Worm (Caenorhabditis elegans) whole organism, young adult: Measurements from ENCODE around the gene Y66C5A.2.

ENCODE experiments used
- B0035.1 ChIP-seq: sonication (generic microtip); optimal IDR thresholded peaks from 2 replicates; lab custom pipeline; 2016; ENCODE audit warnings: missing genetic modification characterization, mild to moderate bottlenecking, missing compliant biosample characterization, missing genotype, missing genetic modification reagents
- B0336.3 ChIP-seq: fragments of 200-800 bp; sonication (Bioruptor generic); IDR thresholded peaks from 2 replicates; pipeline ENCODE4 v1.3.6; 2022; ENCODE audit warnings: missing genetic modification characterization, missing compliant biosample characterization
- C06A6.2 ChIP-seq: fragments of 200-800 bp; sonication (Bioruptor generic); conservative IDR thresholded peaks from 2 replicates; pipeline ENCODE4 v1.3.6; 2022; ENCODE audit warnings: missing genetic modification characterization, missing compliant biosample characterization
- F10E7.11 ChIP-seq: sonication (generic microtip); optimal IDR thresholded peaks from 2 replicates; lab custom pipeline; 2017; ENCODE audit warnings: mild to moderate bottlenecking, missing genetic modification characterization, moderate library complexity, missing compliant biosample characterization
- F33H1.4 ChIP-seq: fragments of 200-800 bp; sonication (Bioruptor generic); IDR thresholded peaks from 2 replicates; pipeline ENCODE4 v1.3.6; 2022; ENCODE audit warnings: missing genetic modification reagents, missing genetic modification characterization, missing compliant biosample characterization
- F39B2.1 ChIP-seq: fragments of 200-800 bp; sonication (Bioruptor generic); IDR thresholded peaks from 2 replicates; pipeline ENCODE4 v1.3.6; 2022; ENCODE audit warnings: missing genetic modification reagents, missing genetic modification characterization, missing compliant biosample characterization
- F55B11.4 ChIP-seq: sonication (generic microtip); optimal IDR thresholded peaks from 2 replicates; lab custom pipeline; 2016; ENCODE audit warnings: missing compliant biosample characterization, missing genetic modification characterization, borderline replicate concordance; ENCODE audit not compliant: insufficient read depth
- T26A5.8 ChIP-seq: sonication (generic microtip); optimal IDR thresholded peaks from 2 replicates; lab custom pipeline; 2016; ENCODE audit warnings: missing genetic modification characterization, missing compliant biosample characterization
- Y67H2A.10 ChIP-seq: fragments of 200-800 bp; sonication (Bioruptor generic); conservative IDR thresholded peaks from 2 replicates; pipeline ENCODE4 v1.3.6; 2022; ENCODE audit warnings: missing genetic modification reagents, missing genetic modification characterization, missing compliant biosample characterization
- ZK185.1 ChIP-seq: sonication (generic microtip); optimal IDR thresholded peaks from 2 replicates; lab custom pipeline; 2016; ENCODE audit warnings: mild to moderate bottlenecking, missing genetic modification characterization, missing compliant biosample characterization; ENCODE audit not compliant: poor library complexity, severe bottlenecking
- akir-1 ChIP-seq: fragments of 200-800 bp; sonication (Bioruptor generic); optimal IDR thresholded peaks from 2 replicates; lab custom pipeline; 2018; ENCODE audit warnings: mild to moderate bottlenecking, missing genetic modification characterization, moderate library complexity, missing compliant biosample characterization
- cebp-1 ChIP-seq, 2 experiments: fragments of 200-800 bp in 1 of 2; sonication (Bioruptor generic) in 1 of 2; sonication (generic microtip) in 1 of 2; IDR thresholded peaks in 1 of 2; optimal IDR thresholded peaks in 1 of 2; 2 replicates each; pipeline versions ENCODE4 v1.3.6 to Lab custom; 2017 to 2022; ENCODE audit warnings: missing compliant biosample characterization in 2 of 2, missing genetic modification characterization in 2 of 2, mild to moderate bottlenecking in 1 of 2, missing genetic modification reagents in 1 of 2, moderate library complexity in 1 of 2
- ceh-27 ChIP-seq: fragments of 200-800 bp; sonication (Bioruptor generic); optimal IDR thresholded peaks from 2 replicates; lab custom pipeline; 2018; ENCODE audit warnings: mild to moderate bottlenecking, missing genetic modification characterization, moderate library complexity, missing compliant biosample characterization
- ceh-79 ChIP-seq: sonication (generic microtip); optimal IDR thresholded peaks from 2 replicates; lab custom pipeline; 2017; ENCODE audit warnings: mild to moderate bottlenecking, missing genetic modification characterization, missing compliant biosample characterization
- ceh-91 ChIP-seq: fragments of 200-800 bp; sonication (Bioruptor generic); IDR thresholded peaks from 2 replicates; pipeline ENCODE4 v1.3.6; 2022; ENCODE audit warnings: missing genetic modification reagents, missing genetic modification characterization, missing compliant biosample characterization
- die-1 ChIP-seq: sonication (generic microtip); optimal IDR thresholded peaks from 2 replicates; lab custom pipeline; 2016; ENCODE audit warnings: missing genotype, mild to moderate bottlenecking, missing genetic modification characterization, missing compliant biosample characterization
- dpff-1 ChIP-seq: sonication (generic microtip); optimal IDR thresholded peaks from 2 replicates; lab custom pipeline; 2017; ENCODE audit warnings: mild to moderate bottlenecking, missing genetic modification characterization, missing compliant biosample characterization
- egl-18 ChIP-seq: fragments of 200-800 bp; sonication (Bioruptor generic); IDR thresholded peaks from 2 replicates; pipeline ENCODE4 v1.3.6; 2022; ENCODE audit warnings: missing genetic modification reagents, missing genetic modification characterization, missing compliant biosample characterization
- egrh-3 ChIP-seq: fragments of 200-800 bp; sonication (Bioruptor generic); IDR thresholded peaks from 2 replicates; pipeline ENCODE4 v1.3.6; 2022; ENCODE audit warnings: missing genetic modification reagents, missing genetic modification characterization, missing compliant biosample characterization
- fkh-3 ChIP-seq: sonication (generic microtip); optimal IDR thresholded peaks from 2 replicates; lab custom pipeline; 2016; ENCODE audit warnings: mild to moderate bottlenecking, missing genetic modification characterization, missing compliant biosample characterization
- gei-17 ChIP-seq: fragments of 200-800 bp; sonication (Bioruptor generic); optimal IDR thresholded peaks from 2 replicates; lab custom pipeline; 2018; ENCODE audit warnings: mild to moderate bottlenecking, missing genetic modification characterization, missing compliant biosample characterization
- hlh-12 ChIP-seq: sonication (generic microtip); optimal IDR thresholded peaks from 2 replicates; lab custom pipeline; 2016; ENCODE audit warnings: missing genetic modification characterization, missing compliant biosample characterization
- hmg-20 ChIP-seq: fragments of 200-800 bp; sonication (Bioruptor generic); IDR thresholded peaks from 2 replicates; pipeline ENCODE4 v1.3.6; 2022; ENCODE audit warnings: missing genetic modification reagents, missing genetic modification characterization, missing compliant biosample characterization
- let-526 ChIP-seq: fragments of 200-800 bp; sonication (Bioruptor generic); IDR thresholded peaks from 2 replicates; pipeline ENCODE4 v1.3.6; 2022; ENCODE audit warnings: missing genetic modification reagents, missing genetic modification characterization, missing compliant biosample characterization
- let-607 ChIP-seq, 2 experiments: fragments of 200-800 bp in 1 of 2; sonication (Bioruptor generic) in 1 of 2; sonication (generic microtip) in 1 of 2; optimal IDR thresholded peaks; 2 replicates each; lab custom pipeline; 2016 to 2018; ENCODE audit warnings: mild to moderate bottlenecking in 2 of 2, missing compliant biosample characterization in 2 of 2, missing genetic modification characterization in 2 of 2, moderate library complexity in 2 of 2, missing genotype in 1 of 2
- lin-40 ChIP-seq: sonication (generic microtip); optimal IDR thresholded peaks from 2 replicates; lab custom pipeline; 2016; ENCODE audit warnings: missing genetic modification characterization, mild to moderate bottlenecking, missing compliant biosample characterization, missing genotype, missing genetic modification reagents
- lsy-27 ChIP-seq: sonication (generic microtip); optimal IDR thresholded peaks from 2 replicates; lab custom pipeline; 2017; ENCODE audit warnings: missing genetic modification characterization, mild to moderate bottlenecking, missing compliant biosample characterization, antibody characterized with exemption, missing genotype, borderline replicate concordance; ENCODE audit not compliant: insufficient read depth
- madf-10 ChIP-seq: sonication (generic microtip); optimal IDR thresholded peaks from 2 replicates; lab custom pipeline; 2016; ENCODE audit warnings: mild to moderate bottlenecking, missing genetic modification characterization, missing compliant biosample characterization
- madf-3 ChIP-seq: fragments of 200-800 bp; sonication (Bioruptor generic); IDR thresholded peaks from 2 replicates; pipeline ENCODE4 v1.3.6; 2022; ENCODE audit warnings: missing genetic modification reagents, missing genetic modification characterization, missing compliant biosample characterization
- mel-28 ChIP-seq: sonication (generic microtip); optimal IDR thresholded peaks from 2 replicates; lab custom pipeline; 2016; ENCODE audit warnings: borderline replicate concordance, mild to moderate bottlenecking, missing genetic modification characterization, missing compliant biosample characterization
- nhr-179 ChIP-seq: sonication (generic microtip); optimal IDR thresholded peaks from 2 replicates; lab custom pipeline; 2016; ENCODE audit warnings: mild to moderate bottlenecking, missing genetic modification characterization, missing compliant biosample characterization
- nhr-90 ChIP-seq: sonication (generic microtip); optimal IDR thresholded peaks from 2 replicates; lab custom pipeline; 2016; ENCODE audit warnings: missing genotype, mild to moderate bottlenecking, missing genetic modification characterization, missing compliant biosample characterization
- pbrm-1 ChIP-seq: fragments of 200-800 bp; sonication (Bioruptor generic); IDR thresholded peaks from 2 replicates; pipeline ENCODE4 v1.3.6; 2022; ENCODE audit warnings: missing genetic modification reagents, missing genetic modification characterization, missing compliant biosample characterization
- rcor-1 ChIP-seq: fragments of 200-800 bp; sonication (Bioruptor generic); IDR thresholded peaks from 2 replicates; pipeline ENCODE4 v1.3.6; 2022; ENCODE audit warnings: missing genetic modification reagents, missing genetic modification characterization, missing compliant biosample characterization
- repo-1 ChIP-seq: sonication (generic microtip); optimal IDR thresholded peaks from 2 replicates; lab custom pipeline; 2017; ENCODE audit warnings: mild to moderate bottlenecking, missing genetic modification characterization, missing compliant biosample characterization
- snpc-1.3 ChIP-seq: sonication (generic microtip); optimal IDR thresholded peaks from 2 replicates; lab custom pipeline; 2017; ENCODE audit warnings: missing genetic modification characterization, mild to moderate bottlenecking, missing compliant biosample characterization, antibody characterized with exemption, moderate library complexity, missing genotype, missing genetic modification reagents; ENCODE audit not compliant: insufficient read depth
- snpc-3.4 ChIP-seq: sonication (generic microtip); optimal IDR thresholded peaks from 2 replicates; lab custom pipeline; 2017; ENCODE audit warnings: missing genetic modification characterization, mild to moderate bottlenecking, missing compliant biosample characterization, antibody characterized with exemption, moderate library complexity, missing genotype, missing genetic modification reagents
- snpc-4 ChIP-seq, 5 experiments: fragments of 150-350 bp in 1 of 5; sonication (generic microtip) in 4 of 5; optimal IDR thresholded peaks; 2 replicates each; lab custom pipeline; 2014 to 2018; ENCODE audit warnings: missing genetic modification characterization in 5 of 5, missing biosample characterization in 3 of 5, antibody characterized with exemption in 2 of 5, mild to moderate bottlenecking in 2 of 5, missing compliant biosample characterization in 2 of 5, missing genotype in 2 of 5, moderate library complexity in 2 of 5, missing genetic modification reagents in 1 of 5
- zfh-2 ChIP-seq: fragments of 200-800 bp; sonication (Bioruptor generic); conservative IDR thresholded peaks from 2 replicates; pipeline ENCODE4 v1.3.6; 2022; ENCODE audit warnings: missing genetic modification reagents, missing genetic modification characterization, missing compliant biosample characterization
- zim-3 ChIP-seq: sonication (generic microtip); optimal IDR thresholded peaks from 2 replicates; lab custom pipeline; 2017; ENCODE audit warnings: mild to moderate bottlenecking, missing genetic modification characterization, moderate library complexity, missing compliant biosample characterization
- ztf-22 ChIP-seq: fragments of 200-800 bp; sonication (Bioruptor generic); optimal IDR thresholded peaks from 2 replicates; lab custom pipeline; 2018; ENCODE audit warnings: mild to moderate bottlenecking, missing genetic modification characterization, moderate library complexity, missing compliant biosample characterization

Y66C5A.2 gene

DNA sequence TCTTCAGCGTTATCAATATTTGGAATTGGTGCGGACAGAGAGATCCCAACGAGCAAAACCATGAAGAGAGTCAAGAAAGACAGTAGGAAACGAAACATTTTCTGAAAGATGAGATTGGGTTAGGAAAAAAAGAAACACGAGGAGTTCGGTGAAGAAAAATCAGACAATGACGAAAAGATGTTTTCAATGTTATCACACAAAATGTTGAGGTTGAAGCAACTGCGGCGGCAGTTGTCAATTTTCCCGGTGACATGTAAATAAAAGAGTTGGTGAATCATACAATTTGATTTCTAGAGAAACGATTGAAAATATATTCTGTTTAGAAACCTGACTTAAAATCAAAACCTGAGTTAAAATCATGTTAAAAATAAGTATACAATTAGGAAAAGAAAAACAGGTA, 6.8 kb upstream of the Y66C5A.2 start, which contains the start of gene F23D12.7:
TSS of gene F23D12.7 (minus strand) at position 101 of the 400 bp plus-strand sequence.
- TF ChIP-seq T26A5.8 (tag; lab: Kevin White, UChicago) (no peak), egl-18 (no peak), madf-3 (no peak), nhr-90 (tag; lab: Kevin White, UChicago) (no peak), nhr-179 (no peak), madf-10 (no peak), ceh-91 (GFP tag; lab: Robert Waterston, UW) (no peak), zfh-2 (GFP tag; lab: Robert Waterston, UW) (no peak), snpc-1.3 (tag; lab: Kevin White, UChicago) (no peak), snpc-4 (GFP tag; optimal IDR thresholded peaks at IDR 0.05; lab: Kevin White, UChicago) (no peak), snpc-4 (tag; optimal IDR thresholded peaks at IDR 0.05; lab: Kevin White, UChicago) (no peak), C06A6.2 (GFP tag; lab: Robert Waterston, UW) (no peak), egrh-3 (no peak), ZK185.1 (tag; lab: Kevin White, UChicago) (no peak)

DNA sequence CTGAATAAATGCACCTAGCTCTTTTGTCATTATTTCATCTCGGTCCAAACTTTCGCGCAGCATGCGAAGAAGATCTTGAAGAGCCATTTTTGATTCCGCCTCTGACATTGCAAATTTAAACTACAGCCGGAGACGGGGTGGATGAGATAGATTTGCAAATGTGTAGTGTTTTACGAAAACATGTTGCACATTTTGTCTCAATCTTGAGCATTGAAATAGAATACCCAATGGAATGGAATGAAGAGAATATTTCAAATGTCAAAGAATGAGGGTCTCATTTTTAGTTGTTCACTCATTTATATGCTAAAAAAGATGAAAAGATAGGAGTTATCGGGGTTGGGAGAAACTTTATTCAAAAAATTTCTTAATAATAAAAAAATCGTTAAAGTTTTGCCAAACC, 5.1 kb upstream of the Y66C5A.2 start, which contains the start of gene Y66C5A.1:
TSS of gene Y66C5A.1 (minus strand) at position 101 of the 400 bp plus-strand sequence.
- TF ChIP-seq ztf-22 (GFP tag; lab: Kevin White, UChicago): no peak
- TF ChIP-seq B0035.1: no peak
- TF ChIP-seq pbrm-1 (GFP tag; lab: Robert Waterston, UW): no peak
- no peak for TF ChIP-seq F39B2.1 (GFP tag; lab: Robert Waterston, UW)
- no peak for TF ChIP-seq ceh-79 (tag; lab: Kevin White, UChicago)
- TF ChIP-seq die-1 (tag; lab: Kevin White, UChicago): no peak
- TF ChIP-seq mel-28 (tag; lab: Kevin White, UChicago): no peak
- TF ChIP-seq B0336.3: no peak

DNA sequence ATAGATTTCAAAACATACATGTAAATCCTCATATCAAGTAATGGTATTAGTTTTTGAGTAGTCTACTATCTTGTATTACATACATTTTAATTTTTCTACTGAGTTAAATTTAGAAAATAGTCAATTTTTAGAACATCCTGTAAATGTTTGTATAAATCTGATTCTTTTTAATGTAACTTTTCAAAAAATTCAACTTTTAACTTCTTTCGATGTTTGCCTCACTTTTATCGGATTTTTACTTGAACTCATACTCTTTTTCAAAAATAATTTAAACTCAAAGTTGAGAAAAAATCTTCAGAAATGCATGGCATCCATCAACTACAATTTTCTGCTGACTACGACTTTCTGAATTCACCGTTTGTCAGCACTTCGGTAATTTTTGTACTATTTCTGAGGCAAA, 4.0 kb downstream of the Y66C5A.2 start, which contains the start of gene M163.7:
TSS of gene M163.7 (plus strand) at position 301 of the 400 bp plus-strand sequence.
- TF ChIP-seq snpc-3.4 (tag; lab: Kevin White, UChicago): no peak

- TF ChIP-seq gei-17 (GFP tag; lab: Kevin White, UChicago): no peak
- TF ChIP-seq F33H1.4: no peak
- no peak for TF ChIP-seq fkh-3 (tag; lab: Kevin White, UChicago)
Observed at ce11 chrX:14465593-14465992, 5.1 kb downstream of the Y66C5A.2 start, which contains the start of gene M163.22. Gene M163.22 (plus strand): TSS chrX:14465893.

DNA sequence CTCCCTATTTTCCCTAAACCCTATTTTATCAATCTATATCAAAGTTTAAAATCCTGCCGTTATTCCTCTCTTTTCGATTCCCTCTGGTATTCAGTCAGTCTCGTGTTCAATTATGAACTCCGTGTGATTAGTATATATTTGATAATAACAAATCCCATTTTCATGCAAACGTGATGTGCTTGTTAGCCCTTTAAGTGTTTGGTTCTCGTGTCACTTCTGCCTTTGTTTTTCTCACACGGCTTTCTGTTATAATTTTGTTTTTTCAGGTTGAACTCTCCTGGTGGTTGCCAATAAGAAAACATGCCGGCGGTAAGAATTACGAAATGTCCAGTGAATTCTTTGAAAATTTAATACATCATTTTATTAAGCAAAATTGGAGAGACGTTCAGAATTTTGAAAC, 6.0 kb downstream of the Y66C5A.2 start, which contains the start of gene M163.21:
TSS of gene M163.21 (plus strand) at position 301 of the 400 bp plus-strand sequence.
- TF ChIP-seq let-526 (GFP tag; lab: Robert Waterston, UW) (no peak), Y67H2A.10 (no peak), dpff-1 (tag; lab: Kevin White, UChicago) (no peak), rcor-1 (no peak), let-607 (tag; optimal IDR thresholded peaks at IDR 0.05; lab: Kevin White, UChicago) (no peak), lin-40 (tag; lab: Kevin White, UChicago) (no peak), hlh-12 (tag; lab: Kevin White, UChicago) (no peak), F55B11.4 (tag; lab: Kevin White, UChicago) (no peak), akir-1 (GFP tag; lab: Kevin White, UChicago) (no peak), C06A6.2 (GFP tag; lab: Robert Waterston, UW) (no peak), F10E7.11 (tag; lab: Kevin White, UChicago) (no peak), lsy-27 (tag; lab: Kevin White, UChicago) (no peak), zim-3 (no peak), cebp-1 (GFP tag; IDR thresholded peaks at IDR 0.05; lab: Robert Waterston, UW) (no peak), cebp-1 (tag; optimal IDR thresholded peaks at IDR 0.05; lab: Kevin White, UChicago) (no peak), repo-1 (tag; lab: Kevin White, UChicago) (no peak), hmg-20 (GFP tag; lab: Robert Waterston, UW) (no peak), ceh-27 (GFP tag; lab: Kevin White, UChicago) (no peak)
